Fruit fly (Drosophila melanogaster) whole organism, prepupa: ENCODE measurements around the gene GAPsec.

Source experiments
- CG10669 ChIP-seq: fragments of 200-800 bp; sonication (Bioruptor generic); optimal IDR thresholded peaks from 3 replicates; lab custom pipeline; 2018; ENCODE audit warnings: missing biosample characterization, mild to moderate bottlenecking, missing genetic modification characterization, moderate library complexity
- CG11902 ChIP-seq: fragments of 200-800 bp; sonication (Bioruptor generic); optimal IDR thresholded peaks from 3 replicates; lab custom pipeline; 2016; ENCODE audit warnings: missing biosample characterization, missing genetic modification characterization
- CG1621 ChIP-seq: fragments of 200-800 bp; sonication (Bioruptor generic); optimal IDR thresholded peaks from 3 replicates; lab custom pipeline; 2018; ENCODE audit warnings: missing biosample characterization, mild to moderate bottlenecking, missing genetic modification characterization
- CG4318 ChIP-seq: fragments of 200-800 bp; sonication (Bioruptor generic); optimal IDR thresholded peaks from 3 replicates; lab custom pipeline; 2017; ENCODE audit warnings: missing biosample characterization, mild to moderate bottlenecking, missing genetic modification characterization
- CG6808 ChIP-seq: fragments of 200-800 bp; sonication (Bioruptor generic); optimal IDR thresholded peaks from 3 replicates; lab custom pipeline; 2017; ENCODE audit warnings: missing biosample characterization, missing genetic modification characterization, mild to moderate bottlenecking, moderate library complexity, missing genetic modification reagents
- CG6854 ChIP-seq: fragments of 200-800 bp; sonication (Bioruptor generic); optimal IDR thresholded peaks from 2 replicates; lab custom pipeline; 2017; ENCODE audit warnings: missing biosample characterization, mild to moderate bottlenecking, missing genetic modification characterization
- CG8632 ChIP-seq: fragments of 200-800 bp; sonication (Bioruptor generic); optimal IDR thresholded peaks from 3 replicates; lab custom pipeline; 2016; ENCODE audit warnings: missing biosample characterization, missing genetic modification characterization
- Gug ChIP-seq: fragments of 200-800 bp; sonication (Bioruptor generic); IDR thresholded peaks from 2 replicates; pipeline ENCODE4 v1.3.6; 2022; ENCODE audit warnings: missing biosample characterization, missing genetic modification characterization
- Lpt ChIP-seq: fragments of 200-800 bp; sonication (Bioruptor generic); optimal IDR thresholded peaks from 3 replicates; lab custom pipeline; 2016; ENCODE audit warnings: missing biosample characterization, missing genetic modification characterization
- Smox ChIP-seq: fragments of 200-800 bp; sonication (Bioruptor generic); optimal IDR thresholded peaks from 3 replicates; lab custom pipeline; 2016; ENCODE audit warnings: missing biosample characterization, missing genetic modification characterization
- ss ChIP-seq, 2 experiments: fragments of 200-800 bp; sonication (Bioruptor generic); optimal IDR thresholded peaks; 2 replicates in 1 of 2; 3 replicates in 1 of 2; lab custom pipeline; 2017 to 2018; ENCODE audit warnings: mild to moderate bottlenecking in 2 of 2, missing biosample characterization in 2 of 2, missing genetic modification characterization in 2 of 2, moderate library complexity in 1 of 2

dm6 chr3L:8621465-8621864 lies 2.2 kb downstream of the GAPsec start:
- no peak for TF ChIP-seq Smox (GFP tag; lab: Kevin White, UChicago)
- TF ChIP-seq CG6808, result no peak
- no peak for TF ChIP-seq CG4318 (GFP tag; lab: Kevin White, UChicago)
- no peak for TF ChIP-seq CG6854 (GFP tag; lab: Kevin White, UChicago)
- TF ChIP-seq Lpt, result no peak
- no peak for TF ChIP-seq CG11902
- TF ChIP-seq Gug (GFP tag; lab: Robert Waterston, UW), result no peak
- TF ChIP-seq CG8632, result no peak
- TF ChIP-seq ss (GFP tag; optimal IDR thresholded peaks at IDR 0.05; lab: Kevin White, UChicago), result no peak
- no peak for TF ChIP-seq CG10669 (GFP tag; lab: Kevin White, UChicago)
- no peak for TF ChIP-seq CG1621 (tag; lab: Kevin White, UChicago)
